Worm (Caenorhabditis elegans): ENCODE results near the gene srw-142.

Gene srw-142

ce11 chrV:2942247-2942646 is 15.9 kb downstream of the srw-142 start:
- TF ChIP-seq snpc-4 (tag; optimal IDR thresholded peaks at IDR 0.05) (no peak), nhr-237 (tag; optimal IDR thresholded peaks at IDR 0.05) (no peak), drap-1 (GFP tag; optimal IDR thresholded peaks at IDR 0.05) (no peak), pha-4 (tag; optimal IDR thresholded peaks at IDR 0.05) (no peak), tbx-8 (GFP tag; optimal IDR thresholded peaks at IDR 0.05) (no peak), flh-1 (GFP tag; optimal IDR thresholded peaks at IDR 0.05) (no peak), sptf-1 (tag; optimal IDR thresholded peaks at IDR 0.05) (no peak), elt-3 (tag; optimal IDR thresholded peaks at IDR 0.05) (no peak), lin-13 (tag; optimal IDR thresholded peaks at IDR 0.05) (no peak), cnd-1 (tag; optimal IDR thresholded peaks at IDR 0.05) (no peak)

DNA sequence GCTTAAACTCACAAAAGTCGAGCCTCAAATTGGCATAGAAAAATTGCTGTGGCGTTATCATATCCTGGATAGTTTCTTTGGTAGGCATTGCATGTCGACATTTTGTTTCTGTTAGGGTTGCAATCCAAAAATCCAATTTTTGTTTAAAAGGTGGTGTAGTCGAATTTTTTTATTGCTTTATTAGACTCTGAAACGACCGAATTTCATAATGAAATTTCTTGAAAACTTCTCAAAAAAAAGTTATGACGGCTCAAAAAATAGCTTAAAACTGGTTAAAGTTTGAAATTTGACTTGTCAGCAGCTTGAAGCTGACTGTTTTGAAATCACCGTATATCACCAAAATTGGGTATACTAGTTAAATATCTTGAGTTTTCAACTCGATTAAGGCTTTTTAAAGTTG is 16.7 kb downstream of the srw-142 start, which contains the start of gene srw-143:
Gene srw-143, minus strand, starts transcription at position 101 of the 400 bp plus-strand sequence.
- no peak for TF ChIP-seq elt-3 (tag; optimal IDR thresholded peaks at IDR 0.05)
- TF ChIP-seq sptf-1 (tag; optimal IDR thresholded peaks at IDR 0.05): no peak
- TF ChIP-seq flh-1 (GFP tag; optimal IDR thresholded peaks at IDR 0.05): no peak
- TF ChIP-seq zip-8 (tag; optimal IDR thresholded peaks at IDR 0.05): no peak
- no peak for TF ChIP-seq unc-39 (tag; optimal IDR thresholded peaks at IDR 0.05)
- TF ChIP-seq nhr-76 (tag; optimal IDR thresholded peaks at IDR 0.05): no peak
- TF ChIP-seq unc-120 (tag; optimal IDR thresholded peaks at IDR 0.05; ENCODE audit: poor library complexity, severe bottlenecking): no peak
- TF ChIP-seq pha-4 (tag; optimal IDR thresholded peaks at IDR 0.05): no peak
- TF ChIP-seq mls-2 (tag; optimal IDR thresholded peaks at IDR 0.05): no peak
- TF ChIP-seq ceh-83 (GFP tag; optimal IDR thresholded peaks at IDR 0.05): no peak
- TF ChIP-seq lin-13 (tag; optimal IDR thresholded peaks at IDR 0.05): no peak
- TF ChIP-seq sem-2 (GFP tag; optimal IDR thresholded peaks at IDR 0.05): no peak
- no peak for TF ChIP-seq ztf-11 (tag; optimal IDR thresholded peaks at IDR 0.05)
- no peak for TF ChIP-seq ceh-43 (GFP tag; optimal IDR thresholded peaks at IDR 0.05)
- no peak for TF ChIP-seq ces-1 (GFP tag; optimal IDR thresholded peaks at IDR 0.05)
- TF ChIP-seq tbx-8 (GFP tag; optimal IDR thresholded peaks at IDR 0.05): no peak
- TF ChIP-seq snpc-4 (tag; optimal IDR thresholded peaks at IDR 0.05): no peak
- no peak for TF ChIP-seq cnd-1 (tag; optimal IDR thresholded peaks at IDR 0.05)

- TF ChIP-seq blmp-1 (tag; optimal IDR thresholded peaks at IDR 0.05) (no peak), M03D4.4 (tag; optimal IDR thresholded peaks at IDR 0.05) (no peak), unc-62 (GFP tag; optimal IDR thresholded peaks at IDR 0.05) (no peak), lsy-2 (tag; optimal IDR thresholded peaks at IDR 0.05) (no peak), zip-8 (tag; optimal IDR thresholded peaks at IDR 0.05) (no peak), sem-2 (GFP tag; optimal IDR thresholded peaks at IDR 0.05) (no peak), ceh-39 (tag; optimal IDR thresholded peaks at IDR 0.05) (no peak), ham-2 (GFP tag; optimal IDR thresholded peaks at IDR 0.05) (no peak), nhr-28 (tag; optimal IDR thresholded peaks at IDR 0.05) (no peak), tbx-8 (GFP tag; optimal IDR thresholded peaks at IDR 0.05) (no peak), sptf-1 (tag; optimal IDR thresholded peaks at IDR 0.05) (no peak), flh-1 (GFP tag; optimal IDR thresholded peaks at IDR 0.05) (no peak), nhr-12 (tag; optimal IDR thresholded peaks at IDR 0.05) (no peak), lin-32 (GFP tag; optimal IDR thresholded peaks at IDR 0.05) (no peak), nhr-2 (tag; optimal IDR thresholded peaks at IDR 0.05) (no peak)
These were observed 19.6 kb downstream of the srw-142 start, which contains the start of gene srw-141 for ce11 chrV:2938497-2938896. srw-141 (minus strand) TSS chrV:2938597.

ce11 chrV:2934075-2934474 is 24.0 kb downstream of the srw-142 start, which contains the start of gene srh-247:
srh-247 (minus strand) TSS chrV:2934175.
- no peak for TF ChIP-seq lin-13 (tag; optimal IDR thresholded peaks at IDR 0.05)
- TF ChIP-seq cnd-1 (tag; optimal IDR thresholded peaks at IDR 0.05): no peak
- no peak for TF ChIP-seq elt-3 (tag; optimal IDR thresholded peaks at IDR 0.05)
- no peak for TF ChIP-seq lin-32 (GFP tag; optimal IDR thresholded peaks at IDR 0.05)
- TF ChIP-seq tbx-8 (GFP tag; optimal IDR thresholded peaks at IDR 0.05): no peak
- no peak for TF ChIP-seq zip-8 (tag; optimal IDR thresholded peaks at IDR 0.05)

ce11 chrV:2931252-2931651 is 26.9 kb downstream of the srw-142 start, which contains the start of gene C31B8.1:
C31B8.1 (plus strand) TSS chrV:2931552.
- TF ChIP-seq nhr-28 (tag; optimal IDR thresholded peaks at IDR 0.05) (no peak), nhr-237 (tag; optimal IDR thresholded peaks at IDR 0.05) (no peak), mep-1 (tag; optimal IDR thresholded peaks at IDR 0.05) (no peak), ces-1 (GFP tag; optimal IDR thresholded peaks at IDR 0.05) (no peak), nhr-12 (tag; optimal IDR thresholded peaks at IDR 0.05) (no peak), unc-62 (GFP tag; optimal IDR thresholded peaks at IDR 0.05) (no peak), ceh-39 (tag; optimal IDR thresholded peaks at IDR 0.05) (no peak), pha-4 (tag; optimal IDR thresholded peaks at IDR 0.05) (no peak), unc-120 (tag; optimal IDR thresholded peaks at IDR 0.05; ENCODE audit: poor library complexity, severe bottlenecking) (no peak), flh-1 (GFP tag; optimal IDR thresholded peaks at IDR 0.05) (no peak), nhr-76 (tag; optimal IDR thresholded peaks at IDR 0.05) (no peak), elt-1 (tag; optimal IDR thresholded peaks at IDR 0.05; ENCODE audit: borderline replicate concordance, insufficient read depth) (no peak), blmp-1 (tag; optimal IDR thresholded peaks at IDR 0.05) (no peak), snpc-4 (tag; optimal IDR thresholded peaks at IDR 0.05) (no peak)
